Fruit fly (Drosophila melanogaster): Measurements from ENCODE around the gene CG6178.

Gene CG6178

DNA sequence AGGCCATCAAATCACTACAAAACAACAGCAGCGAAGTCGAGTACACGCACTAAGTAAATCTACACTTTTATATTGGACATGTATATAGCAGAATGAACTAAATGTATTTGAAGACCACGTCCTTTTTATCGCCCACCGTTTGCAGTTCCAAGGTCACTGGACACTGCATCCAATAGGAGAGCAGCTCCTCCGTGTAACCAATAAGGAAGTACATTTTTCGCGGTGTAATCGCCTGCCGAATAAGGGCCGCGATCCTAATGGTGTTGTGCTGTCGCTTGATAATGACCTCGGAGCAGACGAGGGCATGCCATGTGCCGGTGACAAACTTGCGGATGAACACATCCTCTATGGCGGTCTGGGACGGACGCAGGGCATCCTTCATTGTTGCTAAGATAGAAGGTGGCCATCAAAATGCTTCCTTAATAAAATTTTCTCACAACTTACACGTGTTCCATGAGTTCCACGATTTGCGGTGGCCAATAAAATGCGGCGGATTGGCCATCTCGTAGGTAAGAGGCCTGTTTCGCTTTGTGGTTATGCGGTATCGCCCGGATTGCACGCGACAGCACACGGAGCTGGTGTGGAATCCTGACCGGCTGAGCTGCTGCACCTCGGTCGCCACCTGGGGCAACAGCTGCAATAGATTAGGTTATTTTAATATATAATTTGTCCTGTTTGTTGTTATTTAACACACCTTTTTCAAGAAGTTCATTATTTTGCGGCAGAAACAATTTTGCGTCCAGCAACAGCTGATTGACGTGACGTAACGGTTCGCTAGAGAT, 10.8 kb downstream of the CG6178 start, which contains the start of gene mRpS24:
TSS of gene mRpS24 (minus strand) at position 772 of the 782 bp plus-strand sequence.
- TF ChIP-seq Myc (optimal IDR thresholded peaks at IDR 0.05), result no peak
- TF ChIP-seq fru (GFP tag; optimal IDR thresholded peaks at IDR 0.05), result no peak
- no peak for TF ChIP-seq Hr78 (GFP tag; optimal IDR thresholded peaks at IDR 0.05)
- TF ChIP-seq Vsx2 (GFP tag; optimal IDR thresholded peaks at IDR 0.05; ENCODE audit: partially characterized antibody), result no peak
- no peak for TF ChIP-seq CG32264 (GFP tag; optimal IDR thresholded peaks at IDR 0.05)
- no peak for TF ChIP-seq Hnf4 (GFP tag; optimal IDR thresholded peaks at IDR 0.05)
- TF ChIP-seq Abd-B (GFP tag; optimal IDR thresholded peaks at IDR 0.05), result no peak
- no peak for TF ChIP-seq Mio (GFP tag; optimal IDR thresholded peaks at IDR 0.05)
- no peak for TF ChIP-seq foxo (GFP tag; optimal IDR thresholded peaks at IDR 0.05)
- TF ChIP-seq CG9705 (GFP tag; optimal IDR thresholded peaks at IDR 0.05), result no peak
- no peak for TF ChIP-seq Dif (GFP tag; optimal IDR thresholded peaks at IDR 0.05; ENCODE audit: partially characterized antibody)
- TF ChIP-seq Dfd (GFP tag; optimal IDR thresholded peaks at IDR 0.05), result no peak
- no peak for TF ChIP-seq N (GFP tag; optimal IDR thresholded peaks at IDR 0.05)
- no peak for TF ChIP-seq Jra (GFP tag; optimal IDR thresholded peaks at IDR 0.05)
- TF ChIP-seq sv (GFP tag; optimal IDR thresholded peaks at IDR 0.05), result no peak
- no peak for TF ChIP-seq Rel (GFP tag; optimal IDR thresholded peaks at IDR 0.05)
- no peak for TF ChIP-seq Rel (tag; optimal IDR thresholded peaks at IDR 0.05)
- TF ChIP-seq Sp1 (GFP tag; optimal IDR thresholded peaks at IDR 0.05), result no peak
- no peak for TF ChIP-seq ey (GFP tag; optimal IDR thresholded peaks at IDR 0.05)
- no peak for TF ChIP-seq h (GFP tag; optimal IDR thresholded peaks at IDR 0.05)

dm6 chr3R:24163556-24164022, 11.4 kb downstream of the CG6178 start, which contains the start of gene Apc2:
Gene Apc2 (plus strand): TSS chr3R:24163966.
- no peak for TF ChIP-seq Abd-B (GFP tag; optimal IDR thresholded peaks at IDR 0.05)
- TF ChIP-seq usp (GFP tag; optimal IDR thresholded peaks at IDR 0.05), result no peak
- no peak for TF ChIP-seq Vsx2 (GFP tag; optimal IDR thresholded peaks at IDR 0.05; ENCODE audit: partially characterized antibody)
- TF ChIP-seq OdsH (GFP tag; optimal IDR thresholded peaks at IDR 0.05), result peak; percentile 17
- TF ChIP-seq tai (GFP tag; optimal IDR thresholded peaks at IDR 0.05), result no peak
- no peak for TF ChIP-seq GATAd (GFP tag; optimal IDR thresholded peaks at IDR 0.05)
- TF ChIP-seq sv (GFP tag; optimal IDR thresholded peaks at IDR 0.05), result peak; percentile 4
- no peak for TF ChIP-seq Rel (GFP tag; optimal IDR thresholded peaks at IDR 0.05)
- no peak for TF ChIP-seq Rel (tag; optimal IDR thresholded peaks at IDR 0.05)
- no peak for TF ChIP-seq N (GFP tag; optimal IDR thresholded peaks at IDR 0.05)
- TF ChIP-seq jim (GFP tag; optimal IDR thresholded peaks at IDR 0.05), result no peak
- TF ChIP-seq Dif (GFP tag; optimal IDR thresholded peaks at IDR 0.05; ENCODE audit: partially characterized antibody), result no peak
- TF ChIP-seq Jra (GFP tag; optimal IDR thresholded peaks at IDR 0.05), result peak; percentile 38
- peak; percentile 59 for TF ChIP-seq fru (GFP tag; optimal IDR thresholded peaks at IDR 0.05)
- TF ChIP-seq Dfd (GFP tag; optimal IDR thresholded peaks at IDR 0.05), result no peak
- TF ChIP-seq Sp1 (GFP tag; optimal IDR thresholded peaks at IDR 0.05), result peak; percentile 69
- no peak for TF ChIP-seq pan (optimal IDR thresholded peaks at IDR 0.05)
- TF ChIP-seq rgr (GFP tag; optimal IDR thresholded peaks at IDR 0.05), result peak; percentile 54
- no peak for TF ChIP-seq lola (GFP tag; optimal IDR thresholded peaks at IDR 0.05)
- peak; percentile 76 for TF ChIP-seq HLH106 (tag; optimal IDR thresholded peaks at IDR 0.05)
- TF ChIP-seq Hr83 (GFP tag; optimal IDR thresholded peaks at IDR 0.05; ENCODE audit: poor library complexity, severe bottlenecking), result no peak
- peak; percentile 51 for TF ChIP-seq dsf (GFP tag; optimal IDR thresholded peaks at IDR 0.05; ENCODE audit: borderline replicate concordance)
- TF ChIP-seq dl (GFP tag; optimal IDR thresholded peaks at IDR 0.05; ENCODE audit: insufficient read depth in 1 of 2, partially characterized antibody in 2 of 2), result no peak
- TF ChIP-seq Hr78 (GFP tag; optimal IDR thresholded peaks at IDR 0.05), result no peak
- TF ChIP-seq h (GFP tag; optimal IDR thresholded peaks at IDR 0.05), result peak; percentile 58
- TF ChIP-seq psq (GFP tag; optimal IDR thresholded peaks at IDR 0.05), result peak; percentile 56
- no peak for TF ChIP-seq Mio (GFP tag; optimal IDR thresholded peaks at IDR 0.05)
- TF ChIP-seq CrebA (GFP tag; optimal IDR thresholded peaks at IDR 0.05; ENCODE audit: borderline replicate concordance), result no peak
- TF ChIP-seq CG9705 (GFP tag; optimal IDR thresholded peaks at IDR 0.05), result peak; percentile 42
- TF ChIP-seq brk (GFP tag; optimal IDR thresholded peaks at IDR 0.05), result no peak
- no peak for TF ChIP-seq sage (GFP tag; optimal IDR thresholded peaks at IDR 0.05)
- TF ChIP-seq dmrt93B (GFP tag; optimal IDR thresholded peaks at IDR 0.05), result peak; percentile 34
- peak; percentile 52 for TF ChIP-seq br (GFP tag; optimal IDR thresholded peaks at IDR 0.05)
- TF ChIP-seq CG32264 (GFP tag; optimal IDR thresholded peaks at IDR 0.05), result no peak
- peak; percentile 73 for TF ChIP-seq woc (GFP tag; optimal IDR thresholded peaks at IDR 0.05)
- peak; percentile 90 for TF ChIP-seq Myc (optimal IDR thresholded peaks at IDR 0.05)
- no peak for TF ChIP-seq Hnf4 (GFP tag; optimal IDR thresholded peaks at IDR 0.05)
- peak in 1 of 2 experiments; percentile 62 for TF ChIP-seq foxo (GFP tag; optimal IDR thresholded peaks at IDR 0.05)
- peak; percentile 42 for TF ChIP-seq ey (GFP tag; optimal IDR thresholded peaks at IDR 0.05)
